Worm (Caenorhabditis elegans): ENCODE measurements around the gene Y69A2AR.31.

The Y69A2AR.31 gene

ce11 chrIV:2639666-2640273 lies 24.0 kb downstream of the Y69A2AR.31 start (continued):
- no peak for TF ChIP-seq nhr-10 (tag; optimal IDR thresholded peaks at IDR 0.05)
- TF ChIP-seq madf-5 (GFP tag; IDR thresholded peaks at IDR 0.05) = peak; percentile 82 to 84; a peak in 2 of 4 replicates
- peak; percentile 59; the same call in 1 of the 2 replicates for TF ChIP-seq dmd-9 (GFP tag; IDR thresholded peaks at IDR 0.05)
- TF ChIP-seq F49E8.2 (tag; optimal IDR thresholded peaks at IDR 0.05; ENCODE audit: borderline replicate concordance) = peak; percentile 1
- peak; percentile 94; the same call in 1 of the 2 replicates for TF ChIP-seq nhr-41 (GFP tag; IDR thresholded peaks at IDR 0.05)
- TF ChIP-seq ama-1 (optimal IDR thresholded peaks at IDR 0.05) = no peak
- TF ChIP-seq snpc-4 (tag; optimal IDR thresholded peaks at IDR 0.05) = no peak
- no peak for TF ChIP-seq nhr-77 (tag; optimal IDR thresholded peaks at IDR 0.05)
- TF ChIP-seq nhr-76 (tag; optimal IDR thresholded peaks at IDR 0.05) = no peak
- no peak for TF ChIP-seq fkh-10 (GFP tag; optimal IDR thresholded peaks at IDR 0.05)

- no peak for TF ChIP-seq lim-7 (GFP tag; IDR thresholded peaks at IDR 0.05)
- no peak for TF ChIP-seq set-16 (GFP tag; IDR thresholded peaks at IDR 0.05)
- no peak for TF ChIP-seq nhr-237 (tag; optimal IDR thresholded peaks at IDR 0.05)
- TF ChIP-seq ceh-82 (tag; optimal IDR thresholded peaks at IDR 0.05) = no peak
- no peak for TF ChIP-seq ceh-32 (tag; optimal IDR thresholded peaks at IDR 0.05; ENCODE audit: poor library complexity)
- TF ChIP-seq zag-1 (tag; optimal IDR thresholded peaks at IDR 0.05) = no peak
- no peak for TF ChIP-seq nhr-111 (GFP tag; optimal IDR thresholded peaks at IDR 0.05)
- no peak for TF ChIP-seq ztf-7 (tag; optimal IDR thresholded peaks at IDR 0.05)
- no peak for TF ChIP-seq ces-1 (GFP tag; optimal IDR thresholded peaks at IDR 0.05)
- TF ChIP-seq lin-38 (GFP tag; IDR thresholded peaks at IDR 0.05) = no peak
- TF ChIP-seq pqm-1 (tag; optimal IDR thresholded peaks at IDR 0.05) = no peak
- TF ChIP-seq pha-4 (GFP tag; IDR thresholded peaks at IDR 0.05) = no peak
- no peak for TF ChIP-seq pha-4 (tag; optimal IDR thresholded peaks at IDR 0.05)
- no peak for TF ChIP-seq madf-9 (GFP tag; conservative IDR thresholded peaks at IDR 0.05)
- no peak for TF ChIP-seq attf-4 (tag; optimal IDR thresholded peaks at IDR 0.05)
- TF ChIP-seq dmd-6 (GFP tag; IDR thresholded peaks at IDR 0.05) = no peak
- no peak for TF ChIP-seq duxl-1 (tag; optimal IDR thresholded peaks at IDR 0.05; ENCODE audit: poor library complexity)
- TF ChIP-seq unc-39 (tag; optimal IDR thresholded peaks at IDR 0.05) = no peak
- TF ChIP-seq mxl-2 (GFP tag; conservative IDR thresholded peaks at IDR 0.05) = no peak
These were observed 28.8 kb downstream of the Y69A2AR.31 start for ce11 chrIV:2634992-2635391.

- TF ChIP-seq F37D6.2 (tag; optimal IDR thresholded peaks at IDR 0.05) (no peak), unc-62 (GFP tag; optimal IDR thresholded peaks at IDR 0.05 in 1 of 2) (peak in 1 of 2 experiments; percentile 82), unc-62 (tag; optimal IDR thresholded peaks at IDR 0.05) (no peak)
These were observed 33.7 kb downstream of the Y69A2AR.31 start for ce11 chrIV:2630145-2630544.

ce11 chrIV:2628171-2628570 lies 35.6 kb downstream of the Y69A2AR.31 start, which contains the start of gene ngn-1:
Gene ngn-1, minus strand, starts transcription at chrIV:2628271.
- TF ChIP-seq unc-62 (GFP tag; optimal IDR thresholded peaks at IDR 0.05 in 1 of 2) = peak in 1 of 2 experiments; percentile 54
- no peak for TF ChIP-seq unc-62 (tag; optimal IDR thresholded peaks at IDR 0.05)
- no peak for TF ChIP-seq tra-1 (GFP tag; IDR thresholded peaks at IDR 0.05)

ce11 chrIV:2618611-2619010 lies 45.2 kb downstream of the Y69A2AR.31 start, which contains the start of gene smf-3:
Gene smf-3, plus strand, starts transcription at chrIV:2618869.
- TF ChIP-seq ama-1 (optimal IDR thresholded peaks at IDR 0.05) (no peak), lin-15B (tag; optimal IDR thresholded peaks at IDR 0.05) (no peak), ctbp-1 (GFP tag; IDR thresholded peaks at IDR 0.05) (no peak), zag-1 (tag; optimal IDR thresholded peaks at IDR 0.05) (no peak), mdl-1 (tag; optimal IDR thresholded peaks at IDR 0.05) (peak in 1 of 2 experiments; percentile 10), nhr-10 (tag; optimal IDR thresholded peaks at IDR 0.05) (no peak), Y5F2A.4 (GFP tag; optimal IDR thresholded peaks at IDR 0.05) (no peak), nhr-102 (tag; optimal IDR thresholded peaks at IDR 0.05) (peak; percentile 60), php-3 (GFP tag; IDR thresholded peaks at IDR 0.05) (peak; percentile 84), unc-39 (tag; optimal IDR thresholded peaks at IDR 0.05) (no peak), daf-19 (GFP tag; conservative IDR thresholded peaks at IDR 0.05) (no peak), daf-16 (GFP tag; optimal IDR thresholded peaks at IDR 0.05) (no peak), daf-16 (tag; optimal IDR thresholded peaks at IDR 0.05) (peak; percentile 60), cey-2 (tag; optimal IDR thresholded peaks at IDR 0.05; ENCODE audit: borderline replicate concordance, insufficient read depth) (no peak), spr-3 (GFP tag; optimal IDR thresholded peaks at IDR 0.05) (no peak), madf-5 (GFP tag; IDR thresholded peaks at IDR 0.05) (no peak), ceh-44 (GFP tag; IDR thresholded peaks at IDR 0.05) (no peak), Y75B8A.6 (GFP tag; IDR thresholded peaks at IDR 0.05) (no peak)

All from whole organism, L4 larva.